Fruit fly (Drosophila melanogaster) whole organism, prepupa: ENCODE measurements around the gene CG11162.

ENCODE experiments used
- CG10631 ChIP-seq: fragments of 200-800 bp; sonication (Bioruptor generic); optimal IDR thresholded peaks from 2 replicates; lab custom pipeline; 2016; ENCODE audit warnings: missing biosample characterization, missing genetic modification characterization
- CG16779 ChIP-seq: fragments of 200-800 bp; sonication (Bioruptor generic); optimal IDR thresholded peaks from 3 replicates; lab custom pipeline; 2017; ENCODE audit warnings: missing biosample characterization, mild to moderate bottlenecking, missing genetic modification characterization
- CG34406 ChIP-seq: fragments of 200-800 bp; sonication (Bioruptor generic); optimal IDR thresholded peaks from 3 replicates; lab custom pipeline; 2016; ENCODE audit warnings: missing biosample characterization, missing genetic modification characterization
- CG4318 ChIP-seq: fragments of 200-800 bp; sonication (Bioruptor generic); optimal IDR thresholded peaks from 3 replicates; lab custom pipeline; 2017; ENCODE audit warnings: missing biosample characterization, mild to moderate bottlenecking, missing genetic modification characterization
- CG6163 ChIP-seq: fragments of 200-800 bp; sonication (Bioruptor generic); IDR thresholded peaks from 3 replicates; pipeline ENCODE4 v1.3.6; 2022; ENCODE audit warnings: missing biosample characterization, missing genetic modification characterization
- CG8119 ChIP-seq: fragments of 200-800 bp; sonication (Bioruptor generic); IDR thresholded peaks from 3 replicates; pipeline ENCODE4 v1.3.6; 2022; ENCODE audit warnings: missing biosample characterization, missing genetic modification characterization
- CG9139 ChIP-seq: fragments of 200-800 bp; sonication (Bioruptor generic); optimal IDR thresholded peaks from 3 replicates; lab custom pipeline; 2017; ENCODE audit warnings: missing biosample characterization, mild to moderate bottlenecking, missing genetic modification characterization
- Eip75B ChIP-seq: fragments of 200-800 bp; sonication (Bioruptor generic); optimal IDR thresholded peaks from 3 replicates; lab custom pipeline; 2016; ENCODE audit warnings: missing biosample characterization, missing genetic modification characterization
- Eip78C ChIP-seq: fragments of 200-800 bp; sonication (Bioruptor generic); peaks from one replicate; lab custom pipeline; 2016; ENCODE audit warnings: missing biosample characterization, missing genetic modification characterization
- Gug ChIP-seq: fragments of 200-800 bp; sonication (Bioruptor generic); IDR thresholded peaks from 2 replicates; pipeline ENCODE4 v1.3.6; 2022; ENCODE audit warnings: missing biosample characterization, missing genetic modification characterization
- Hr38 ChIP-seq: sonication (Bioruptor generic); optimal IDR thresholded peaks from 2 replicates; lab custom pipeline; 2016; ENCODE audit warnings: missing biosample characterization, missing genetic modification characterization
- Hr4 ChIP-seq: fragments of 200-800 bp; sonication (Bioruptor generic); optimal IDR thresholded peaks from 3 replicates; lab custom pipeline; 2016; ENCODE audit warnings: missing biosample characterization, missing genetic modification characterization
- Lpt ChIP-seq: fragments of 200-800 bp; sonication (Bioruptor generic); optimal IDR thresholded peaks from 3 replicates; lab custom pipeline; 2016; ENCODE audit warnings: missing biosample characterization, missing genetic modification characterization
- acj6 ChIP-seq: fragments of 200-800 bp; sonication (Bioruptor generic); optimal IDR thresholded peaks from 3 replicates; lab custom pipeline; 2016; ENCODE audit warnings: missing biosample characterization, missing genetic modification characterization
- dac ChIP-seq: fragments of 200-800 bp; sonication (Bioruptor generic); optimal IDR thresholded peaks from 2 replicates; lab custom pipeline; 2017; ENCODE audit warnings: missing biosample characterization, mild to moderate bottlenecking, missing genetic modification characterization
- dsx ChIP-seq: fragments of 200-800 bp; optimal IDR thresholded peaks from 3 replicates; lab custom pipeline; 2019; ENCODE audit warnings: missing biosample characterization, mild to moderate bottlenecking, missing genetic modification characterization, moderate library complexity; ENCODE audit not compliant: poor library complexity, severe bottlenecking
- eg ChIP-seq: fragments of 200-800 bp; sonication (Bioruptor generic); IDR thresholded peaks from 3 replicates; pipeline ENCODE4 v1.3.6; 2022; ENCODE audit warnings: missing biosample characterization, missing genetic modification characterization
- esn ChIP-seq: fragments of 200-800 bp; sonication (Bioruptor generic); optimal IDR thresholded peaks from 2 replicates; lab custom pipeline; 2016; ENCODE audit warnings: missing biosample characterization, mild to moderate bottlenecking, missing genetic modification characterization, moderate library complexity
- fd85E ChIP-seq: fragments of 200-800 bp; sonication (Bioruptor generic); optimal IDR thresholded peaks from 3 replicates; lab custom pipeline; 2016; ENCODE audit warnings: missing biosample characterization, missing genetic modification characterization
- lz ChIP-seq: fragments of 200-800 bp; sonication (Bioruptor generic); optimal IDR thresholded peaks from 3 replicates; lab custom pipeline; 2016; ENCODE audit warnings: missing biosample characterization, missing genetic modification characterization
- pdm3 ChIP-seq: fragments of 200-800 bp; sonication (Bioruptor generic); optimal IDR thresholded peaks from 3 replicates; lab custom pipeline; 2016; ENCODE audit warnings: missing biosample characterization, missing genetic modification characterization
- spab ChIP-seq: fragments of 200-800 bp; sonication (Bioruptor generic); optimal IDR thresholded peaks from 2 replicates; lab custom pipeline; 2017; ENCODE audit warnings: missing biosample characterization, mild to moderate bottlenecking, missing genetic modification characterization, missing genetic modification reagents
- ss ChIP-seq, 2 experiments: fragments of 200-800 bp; sonication (Bioruptor generic); optimal IDR thresholded peaks; 2 replicates in 1 of 2; 3 replicates in 1 of 2; lab custom pipeline; 2017 to 2018; ENCODE audit warnings: mild to moderate bottlenecking in 2 of 2, missing biosample characterization in 2 of 2, missing genetic modification characterization in 2 of 2, moderate library complexity in 1 of 2
- svp ChIP-seq: fragments of 200-800 bp; sonication (Bioruptor generic); peaks from one replicate; lab custom pipeline; 2016; ENCODE audit warnings: missing biosample characterization, missing genetic modification characterization

CG11162 gene

DNA sequence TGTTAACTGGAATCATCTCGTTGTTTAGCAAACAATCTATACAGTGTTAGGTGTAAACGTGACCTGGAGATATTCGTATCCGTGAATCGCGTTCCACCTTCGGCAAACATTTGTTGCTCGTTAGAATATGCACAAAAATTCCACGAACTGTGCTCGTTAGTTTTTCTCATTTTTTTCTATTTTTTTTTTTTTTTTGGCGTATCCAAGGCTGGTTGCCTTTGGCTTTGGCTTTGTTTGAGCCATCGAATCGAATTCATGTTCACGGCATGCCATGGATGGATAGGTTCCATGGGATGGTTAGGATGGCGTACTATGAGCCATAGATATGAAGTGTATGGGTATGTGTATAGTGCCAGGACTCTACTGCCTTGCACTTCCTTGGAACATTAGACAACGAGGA is 23.0 kb downstream of the CG11162 start:
- TF ChIP-seq spab (GFP tag; lab: Kevin White, UChicago) (no peak), CG8119 (no peak), lz (GFP tag; lab: Kevin White, UChicago) (no peak), Hr4 (GFP tag; lab: Kevin White, UChicago) (no peak), CG16779 (tag; lab: Kevin White, UChicago) (no peak), Eip75B (GFP tag; lab: Kevin White, UChicago) (no peak), ss (GFP tag; optimal IDR thresholded peaks at IDR 0.05; lab: Kevin White, UChicago) (no peak), CG6163 (GFP tag; lab: Robert Waterston, UW) (no peak), CG10631 (GFP tag; lab: Kevin White, UChicago) (no peak), fd85E (no peak), CG9139 (no peak), CG4318 (GFP tag; lab: Kevin White, UChicago) (no peak)

DNA sequence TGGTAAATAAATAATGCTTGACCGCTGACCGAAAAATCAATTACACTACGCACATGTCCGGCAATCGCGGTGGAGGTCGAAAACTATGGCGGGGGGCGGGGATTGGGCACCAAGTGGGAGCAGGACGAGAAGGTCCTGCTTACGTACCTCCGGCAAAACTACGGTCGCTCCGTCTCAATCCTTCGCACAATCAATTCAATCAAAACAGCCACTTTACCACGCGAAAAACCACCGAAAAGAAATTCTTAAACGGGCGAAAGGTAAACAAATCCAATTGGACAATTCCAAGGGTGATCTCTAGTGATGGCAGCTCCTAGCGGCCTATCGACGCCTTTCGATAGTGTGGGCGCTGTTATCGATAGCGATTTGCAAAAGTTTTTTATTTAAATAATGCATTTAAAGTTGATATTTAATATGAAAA is 41.3 kb downstream of the CG11162 start, which contains the start of gene Nadsyn:
Gene Nadsyn (minus strand): TSS at position 304 of the 421 bp plus-strand sequence.
- TF ChIP-seq svp (GFP tag; lab: Kevin White, UChicago) (no peak), Lpt (GFP tag; lab: Kevin White, UChicago) (no peak), eg (GFP tag; lab: Robert Waterston, UW) (no peak), Gug (GFP tag; lab: Robert Waterston, UW) (no peak), Eip78C (GFP tag; lab: Kevin White, UChicago) (peak; percentile 46), esn (GFP tag; lab: Kevin White, UChicago) (peak; percentile 30), dac (no peak), CG8119 (no peak), Hr38 (GFP tag; lab: Kevin White, UChicago) (no peak), CG34406 (GFP tag; lab: Kevin White, UChicago) (no peak), pdm3 (GFP tag; lab: Kevin White, UChicago) (no peak), acj6 (no peak), CG4318 (GFP tag; lab: Kevin White, UChicago) (no peak), dsx (GFP tag; lab: Kevin White, UChicago) (no peak)

DNA sequence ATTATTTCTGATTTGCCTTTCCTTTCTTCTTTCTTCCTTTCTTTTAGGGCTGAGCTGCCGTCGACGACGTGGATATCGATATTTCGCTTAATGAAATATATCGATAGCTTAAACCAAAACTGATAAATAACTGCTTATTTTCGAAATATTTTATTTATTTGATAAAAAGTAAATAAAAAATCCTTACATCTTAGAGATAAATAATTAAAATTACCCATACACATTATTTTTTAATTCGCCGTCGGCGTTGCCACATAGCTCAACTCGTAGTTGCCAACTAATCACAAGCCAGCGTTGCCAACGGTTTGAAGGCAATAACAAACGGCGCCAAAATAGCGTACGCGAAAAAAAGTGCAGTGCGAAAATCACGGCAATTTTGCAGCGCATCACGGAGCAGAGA is 45.2 kb downstream of the CG11162 start, which contains the start of the genes Mrgn1 and mus101:
Gene Mrgn1 (minus strand): TSS at position 44 of the 400 bp plus-strand sequence.
Gene mus101 (plus strand): TSS at position 313 of the 400 bp plus-strand sequence.
- TF ChIP-seq Lpt (GFP tag; lab: Kevin White, UChicago) = no peak
- TF ChIP-seq lz (GFP tag; lab: Kevin White, UChicago) = no peak
- TF ChIP-seq CG10631 (GFP tag; lab: Kevin White, UChicago) = no peak
